Worm (Caenorhabditis elegans) whole organism, dauer: Measurements from ENCODE around the gene T05H10.1.

Experiments used
- unc-62 ChIP-seq: sonication (generic microtip); optimal IDR thresholded peaks from 2 replicates; lab custom pipeline; 2017; ENCODE audit warnings: missing biosample characterization, missing genetic modification reagents, missing genetic modification characterization

T05H10.1 gene

ce11 chrII:8032657-8033056 lies 9.7 kb upstream of the T05H10.1 start, which contains the start of gene nrf-6:
TSS of gene nrf-6 (minus strand) at chrII:8032708.
- TF ChIP-seq unc-62: no peak

ce11 chrII:8034008-8034407 lies 8.4 kb upstream of the T05H10.1 start:
- no peak for TF ChIP-seq unc-62

ce11 chrII:8034617-8035016 lies 7.8 kb upstream of the T05H10.1 start:
- no peak for TF ChIP-seq unc-62

ce11 chrII:8035667-8036066 lies 6.7 kb upstream of the T05H10.1 start, which contains the start of gene sap-49:
TSS of gene sap-49 (minus strand) at chrII:8035767.
- no peak for TF ChIP-seq unc-62

ce11 chrII:8037246-8037645 lies 5.1 kb upstream of the T05H10.1 start, which contains the start of gene arp-6:
TSS of gene arp-6 (minus strand) at chrII:8037346.
- TF ChIP-seq unc-62: no peak

ce11 chrII:8037863-8038262 lies 4.5 kb upstream of the T05H10.1 start, which contains the start of gene C08B11.9:
TSS of gene C08B11.9 (minus strand) at chrII:8038169.
- TF ChIP-seq unc-62: no peak

ce11 chrII:8039416-8039815 lies 3.0 kb upstream of the T05H10.1 start, which contains the start of the genes ubh-4 and algn-6:
TSS of gene ubh-4 (minus strand) at chrII:8039597.
TSS of gene algn-6 (plus strand) at chrII:8039802.
- no peak for TF ChIP-seq unc-62

- TF ChIP-seq unc-62: no peak
Measured at ce11 chrII:8041642-8042041, 747 bp upstream of the T05H10.1 start.

- no peak for TF ChIP-seq unc-62
Measured at ce11 chrII:8047264-8047663, 4.9 kb downstream of the T05H10.1 start, which contains the start of gene apn-1. TSS of gene apn-1 (plus strand) at chrII:8047564.

ce11 chrII:8050477-8050876 lies 8.1 kb downstream of the T05H10.1 start, which contains the start of gene mtre-1:
TSS of gene mtre-1 (minus strand) at chrII:8050577.
- TF ChIP-seq unc-62: no peak

- TF ChIP-seq unc-62: no peak
Measured at ce11 chrII:8051330-8051729, 8.9 kb downstream of the T05H10.1 start.

ce11 chrII:8052172-8052571 lies 9.8 kb downstream of the T05H10.1 start:
- TF ChIP-seq unc-62: no peak

- TF ChIP-seq unc-62: no peak
Measured at ce11 chrII:8052850-8053249, 10.5 kb downstream of the T05H10.1 start, which contains the start of gene T05H10.4. TSS of gene T05H10.4 (plus strand) at chrII:8053150.

- TF ChIP-seq unc-62: no peak
Measured at ce11 chrII:8057911-8058310, 15.5 kb downstream of the T05H10.1 start.

ce11 chrII:8058769-8059168 lies 16.4 kb downstream of the T05H10.1 start, which contains the start of gene T05H10.8:
TSS of gene T05H10.8 (plus strand) at chrII:8059069.
- no peak for TF ChIP-seq unc-62

ce11 chrII:8059532-8059931 lies 17.1 kb downstream of the T05H10.1 start:
- no peak for TF ChIP-seq unc-62

- TF ChIP-seq unc-62: no peak
Measured at ce11 chrII:8062334-8062791, 20.0 kb downstream of the T05H10.1 start, which contains the start of gene ufd-2. TSS of gene ufd-2 (plus strand) at chrII:8062741.

ce11 chrII:8065985-8066384 lies 23.6 kb downstream of the T05H10.1 start, which contains the start of gene pdha-1:
TSS of gene pdha-1 (plus strand) at chrII:8066285.
- TF ChIP-seq unc-62: no peak
